Worm (Caenorhabditis elegans): Measurements from ENCODE around the gene T14B4.9.

T14B4.9 gene

ce11 chrII:6764734-6765133, 31.1 kb upstream of the T14B4.9 start, which contains the start of gene nlp-50:
Gene nlp-50 (plus strand): TSS chrII:6765034.
- no peak for TF ChIP-seq attf-3 (GFP tag; conservative IDR thresholded peaks at IDR 0.05)
- no peak for TF ChIP-seq ztf-3 (GFP tag; optimal IDR thresholded peaks at IDR 0.05)
- no peak for TF ChIP-seq mel-28 (tag; optimal IDR thresholded peaks at IDR 0.05; ENCODE audit: borderline replicate concordance)
- TF ChIP-seq die-1 (tag; optimal IDR thresholded peaks at IDR 0.05), result no peak
- no peak for TF ChIP-seq Y79H2A.3 (GFP tag; conservative IDR thresholded peaks at IDR 0.05)

- no peak for TF ChIP-seq Y79H2A.3 (GFP tag; conservative IDR thresholded peaks at IDR 0.05)
Observed at ce11 chrII:6756232-6756631, 22.6 kb upstream of the T14B4.9 start, which contains the start of gene F41G3.3. Gene F41G3.3 (plus strand): TSS chrII:6756532.

- TF ChIP-seq ztf-25 (GFP tag; IDR thresholded peaks at IDR 0.05) (no peak), Y95B8A.8 (GFP tag; IDR thresholded peaks at IDR 0.05) (no peak), madf-10 (tag; optimal IDR thresholded peaks at IDR 0.05) (no peak)
Observed at ce11 chrII:6754671-6755224, 21.1 kb upstream of the T14B4.9 start, which contains the start of the genes srx-95 and fis-1. Gene srx-95 (minus strand): TSS chrII:6754771. Gene fis-1 (plus strand): TSS chrII:6755174.

ce11 chrII:6752850-6753249, 19.2 kb upstream of the T14B4.9 start, which contains the start of gene F41G3.21:
Gene F41G3.21 (minus strand): TSS chrII:6752950.
- TF ChIP-seq hmg-20 (GFP tag; IDR thresholded peaks at IDR 0.05) (no peak), egrh-3 (GFP tag; IDR thresholded peaks at IDR 0.05) (no peak), aptf-2 (GFP tag; conservative IDR thresholded peaks at IDR 0.05) (no peak), B0035.1 (tag; optimal IDR thresholded peaks at IDR 0.05) (no peak)

- TF ChIP-seq sea-2 (GFP tag; IDR thresholded peaks at IDR 0.05) (no peak), hmg-1.2 (GFP tag; IDR thresholded peaks at IDR 0.05) (no peak), madf-10 (tag; optimal IDR thresholded peaks at IDR 0.05) (no peak), pbrm-1 (GFP tag; IDR thresholded peaks at IDR 0.05) (no peak), C17E4.6 (GFP tag; IDR thresholded peaks at IDR 0.05) (no peak), sptf-2 (GFP tag; optimal IDR thresholded peaks at IDR 0.05) (no peak), ceh-91 (GFP tag; IDR thresholded peaks at IDR 0.05) (no peak), K12H6.12 (tag; optimal IDR thresholded peaks at IDR 0.05) (no peak)
Observed at ce11 chrII:6752027-6752426, 18.4 kb upstream of the T14B4.9 start, which contains the start of gene F41G3.19. Gene F41G3.19 (minus strand): TSS chrII:6752127.

- TF ChIP-seq ekl-4 (GFP tag; IDR thresholded peaks at IDR 0.05) (no peak), snpc-1.1 (tag; optimal IDR thresholded peaks at IDR 0.05; ENCODE audit: insufficient read depth) (no peak), hmg-20 (GFP tag; IDR thresholded peaks at IDR 0.05) (no peak), F39B2.1 (GFP tag; IDR thresholded peaks at IDR 0.05) (no peak), zfh-2 (GFP tag; conservative IDR thresholded peaks at IDR 0.05) (no peak), attf-6 (GFP tag; IDR thresholded peaks at IDR 0.05) (no peak), dpff-1 (tag; optimal IDR thresholded peaks at IDR 0.05) (no peak), madf-3 (GFP tag; IDR thresholded peaks at IDR 0.05) (no peak), ztf-3 (GFP tag; optimal IDR thresholded peaks at IDR 0.05) (no peak), F23B12.7 (tag; optimal IDR thresholded peaks at IDR 0.05; ENCODE audit: insufficient read depth) (no peak), nhr-90 (tag; optimal IDR thresholded peaks at IDR 0.05) (no peak), tbp1 (GFP tag; optimal IDR thresholded peaks at IDR 0.05) (no peak), T26A5.8 (tag; optimal IDR thresholded peaks at IDR 0.05) (no peak), egrh-3 (GFP tag; IDR thresholded peaks at IDR 0.05) (no peak), ztf-6 (GFP tag; IDR thresholded peaks at IDR 0.05) (no peak), snpc-1.3 (tag; optimal IDR thresholded peaks at IDR 0.05; ENCODE audit: insufficient read depth) (no peak), rcor-1 (GFP tag; IDR thresholded peaks at IDR 0.05) (no peak), gei-17 (GFP tag; optimal IDR thresholded peaks at IDR 0.05) (no peak), hsf-1 (GFP tag; IDR thresholded peaks at IDR 0.05) (no peak), ZK185.1 (tag; optimal IDR thresholded peaks at IDR 0.05; ENCODE audit: poor library complexity, severe bottlenecking) (no peak)
Observed at ce11 chrII:6750929-6751328, 17.3 kb upstream of the T14B4.9 start, which contains the start of gene F41G3.20. Gene F41G3.20 (minus strand): TSS chrII:6751029.

All from whole organism, young adult.